Fruit fly (Drosophila melanogaster): ENCODE data around the gene Cyp4g1.
A peak's percentile ranks its signal among the peaks of the same experiment; 100 is the strongest.

Cyp4g1 gene

dm6 chrX:494607-495006, 25.5 kb upstream of the Cyp4g1 start, which contains the start of gene CG17778 (continued):
- 0 out of 2 replicates have a peak, but pooled peaks have one; percentile 11 for TF ChIP-seq Ada2b (GFP tag; IDR thresholded peaks at IDR 0.05)
- peak; percentile 33; the same call in 1 of the 3 replicates for TF ChIP-seq ase (GFP tag; IDR thresholded peaks at IDR 0.05)
- no peak for TF ChIP-seq CG17829 (tag; optimal IDR thresholded peaks at IDR 0.05)
- TF ChIP-seq H15 (GFP tag; IDR thresholded peaks at IDR 0.05): 0 out of 3 replicates have a peak, but pooled peaks have one; percentile 29
- TF ChIP-seq CG10959 (GFP tag; IDR thresholded peaks at IDR 0.05): no peak
- TF ChIP-seq CG30403 (GFP tag; optimal IDR thresholded peaks at IDR 0.05): no peak
- TF ChIP-seq bab2 (GFP tag; optimal IDR thresholded peaks at IDR 0.05): no peak
- TF ChIP-seq CG31365 (tag; optimal IDR thresholded peaks at IDR 0.05): no peak
- peak; percentile 35; the same call in 2 of the 3 replicates for TF ChIP-seq row (GFP tag; IDR thresholded peaks at IDR 0.05)
- no peak for TF ChIP-seq br (optimal IDR thresholded peaks at IDR 0.05)
- no peak for TF ChIP-seq hb (GFP tag; IDR thresholded peaks at IDR 0.05; ENCODE audit: partially characterized antibody)
- TF ChIP-seq prd (optimal IDR thresholded peaks at IDR 0.05): no peak
- 0 out of 3 replicates have a peak, but pooled peaks have one; percentile 26 for TF ChIP-seq prd (GFP tag; IDR thresholded peaks at IDR 0.05)
- no peak for TF ChIP-seq D (optimal IDR thresholded peaks at IDR 0.05)
- no peak for TF ChIP-seq D (GFP tag; optimal IDR thresholded peaks at IDR 0.05)
- no peak for TF ChIP-seq tin (GFP tag; optimal IDR thresholded peaks at IDR 0.05)
- peak; percentile 32 for TF ChIP-seq CG2120 (GFP tag; optimal IDR thresholded peaks at IDR 0.05)
- 0 out of 3 replicates have a peak, but pooled peaks have one; percentile 18 for TF ChIP-seq CG11695 (GFP tag; IDR thresholded peaks at IDR 0.05)
- TF ChIP-seq sd (tag; optimal IDR thresholded peaks at IDR 0.05): peak; percentile 55
- no peak for TF ChIP-seq CG34376 (GFP tag; optimal IDR thresholded peaks at IDR 0.05)
- no peak for TF ChIP-seq CG8359 (GFP tag; optimal IDR thresholded peaks at IDR 0.05; ENCODE audit: borderline replicate concordance)
- no peak for TF ChIP-seq en (GFP tag; optimal IDR thresholded peaks at IDR 0.05)
- no peak for TF ChIP-seq CG14667 (GFP tag; IDR thresholded peaks at IDR 0.05)
- TF ChIP-seq Bgb (GFP tag; IDR thresholded peaks at IDR 0.05; ENCODE audit: partially characterized antibody): no peak
- no peak for TF ChIP-seq CG30020 (tag; optimal IDR thresholded peaks at IDR 0.05)
- no peak for TF ChIP-seq otp (GFP tag; IDR thresholded peaks at IDR 0.05)
- TF ChIP-seq Trl (optimal IDR thresholded peaks at IDR 0.05): peak; percentile 32 to 46
- TF ChIP-seq Trl (GFP tag; optimal IDR thresholded peaks at IDR 0.05): no peak
- TF ChIP-seq pan (optimal IDR thresholded peaks at IDR 0.05): no peak
- TF ChIP-seq pan (GFP tag; optimal IDR thresholded peaks at IDR 0.05 in 1 of 2, IDR thresholded peaks at IDR 0.05 in 1 of 2): peak in 1 of 2 experiments; percentile 35
- TF ChIP-seq CG16779 (GFP tag; IDR thresholded peaks at IDR 0.05): peak; percentile 35; the same call in 1 of the 2 replicates
- TF ChIP-seq z (GFP tag; IDR thresholded peaks at IDR 0.05): no peak
- no peak for TF ChIP-seq CG10366 (GFP tag; IDR thresholded peaks at IDR 0.05)
- no peak for TF ChIP-seq CG7372 (GFP tag; IDR thresholded peaks at IDR 0.05)
- TF ChIP-seq Hand (GFP tag; optimal IDR thresholded peaks at IDR 0.05): no peak

- peak; percentile 10 for TF ChIP-seq CG6854 (GFP tag; optimal IDR thresholded peaks at IDR 0.05)
- TF ChIP-seq MTF-1 (GFP tag; optimal IDR thresholded peaks at IDR 0.05; ENCODE audit: borderline replicate concordance): peak; percentile 30
- TF ChIP-seq Dip2 (GFP tag; IDR thresholded peaks at IDR 0.05): 0 out of 2 replicates have a peak, but pooled peaks have one; percentile 0
- TF ChIP-seq toy (GFP tag; IDR thresholded peaks at IDR 0.05): no peak
- no peak for TF ChIP-seq Gug (GFP tag; IDR thresholded peaks at IDR 0.05)
- TF ChIP-seq CG13296 (GFP tag; optimal IDR thresholded peaks at IDR 0.05): peak; percentile 23
- peak; percentile 54 for TF ChIP-seq CG15601 (tag; optimal IDR thresholded peaks at IDR 0.05)
- TF ChIP-seq CG17612 (GFP tag; IDR thresholded peaks at IDR 0.05): 0 out of 2 replicates have a peak, but pooled peaks have one; percentile 3
- TF ChIP-seq ham (GFP tag; IDR thresholded peaks at IDR 0.05): no peak
- TF ChIP-seq insv (GFP tag; optimal IDR thresholded peaks at IDR 0.05): peak in 1 of 2 experiments; percentile 16
- no peak for TF ChIP-seq dan (GFP tag; IDR thresholded peaks at IDR 0.05)
- TF ChIP-seq phol (tag; optimal IDR thresholded peaks at IDR 0.05): no peak
- no peak for TF ChIP-seq CG10979 (tag; optimal IDR thresholded peaks at IDR 0.05)
- TF ChIP-seq croc (GFP tag; conservative IDR thresholded peaks at IDR 0.05): no peak
- no peak for TF ChIP-seq CG17912 (GFP tag; optimal IDR thresholded peaks at IDR 0.05)
- TF ChIP-seq CG17361 (GFP tag; IDR thresholded peaks at IDR 0.05): peak; percentile 45; the same call in 1 of the 3 replicates
- peak; percentile 95 for TF ChIP-seq CG18011 (GFP tag; optimal IDR thresholded peaks at IDR 0.05)
- TF ChIP-seq CG7556 (GFP tag; optimal IDR thresholded peaks at IDR 0.05): peak; percentile 39
- TF ChIP-seq CG8290 (GFP tag; optimal IDR thresholded peaks at IDR 0.05): no peak
- peak in 1 of 2 experiments; percentile 54 for TF ChIP-seq CG8290 (tag; optimal IDR thresholded peaks at IDR 0.05)
Measured at dm6 chrX:494191-494554, 25.0 kb upstream of the Cyp4g1 start.
